Fruit fly (Drosophila melanogaster) whole organism, pupa: ENCODE measurements around the gene CG15772.

Source experiments
- CG13204 ChIP-seq: fragments of 200-800 bp; sonication (Bioruptor generic); optimal IDR thresholded peaks from 2 replicates; lab custom pipeline; 2018; ENCODE audit warnings: missing biosample characterization, mild to moderate bottlenecking, missing genetic modification characterization, moderate library complexity
- CG14655 ChIP-seq: fragments of 200-800 bp; sonication (Bioruptor generic); optimal IDR thresholded peaks from 3 replicates; lab custom pipeline; 2017; ENCODE audit warnings: mild to moderate bottlenecking, missing biosample characterization, missing genetic modification reagents, missing genetic modification characterization
- CG15710 ChIP-seq: fragments of 200-800 bp; sonication (Bioruptor generic); optimal IDR thresholded peaks from 2 replicates; lab custom pipeline; 2018; ENCODE audit warnings: missing biosample characterization, mild to moderate bottlenecking, missing genetic modification characterization, moderate library complexity
- CG34367 ChIP-seq: fragments of 200-800 bp; sonication (Bioruptor generic); optimal IDR thresholded peaks from 2 replicates; lab custom pipeline; 2018; ENCODE audit warnings: missing biosample characterization, mild to moderate bottlenecking, missing genetic modification characterization
- CG4496 ChIP-seq: fragments of 200-800 bp; sonication (Bioruptor generic); IDR thresholded peaks from 3 replicates; pipeline ENCODE4 v1.3.6; 2022; ENCODE audit warnings: missing biosample characterization, missing genetic modification characterization
- CG8301 ChIP-seq: fragments of 200-800 bp; sonication (Bioruptor generic); optimal IDR thresholded peaks from 2 replicates; lab custom pipeline; 2018; ENCODE audit warnings: missing biosample characterization, mild to moderate bottlenecking, missing genetic modification characterization
- CG9948 ChIP-seq: fragments of 200-800 bp; sonication (Bioruptor generic); optimal IDR thresholded peaks from 2 replicates; lab custom pipeline; 2018; ENCODE audit warnings: missing biosample characterization, mild to moderate bottlenecking, missing genetic modification characterization, moderate library complexity
- D1 ChIP-seq: fragments of 200-800 bp; sonication (Bioruptor generic); optimal IDR thresholded peaks from 2 replicates; lab custom pipeline; 2018; ENCODE audit warnings: missing biosample characterization, mild to moderate bottlenecking, missing genetic modification characterization, moderate library complexity
- EcR ChIP-seq: fragments of 200-800 bp; sonication (Bioruptor generic); optimal IDR thresholded peaks from 3 replicates; lab custom pipeline; 2019; ENCODE audit warnings: missing biosample characterization, missing genetic modification characterization, mild to moderate bottlenecking, moderate library complexity, missing genetic modification reagents
- gl ChIP-seq: fragments of 200-800 bp; sonication (Bioruptor generic); optimal IDR thresholded peaks from 2 replicates; lab custom pipeline; 2018; ENCODE audit warnings: missing biosample characterization, mild to moderate bottlenecking, missing genetic modification characterization
- rn ChIP-seq: fragments of 200-800 bp; sonication (Bioruptor generic); IDR thresholded peaks from 2 replicates; pipeline ENCODE4 v1.3.6; 2022; ENCODE audit warnings: missing biosample characterization, missing genetic modification characterization

dm6 chrX:5718476-5719012, 33.5 kb upstream of the CG15772 start:
- TF ChIP-seq rn: no peak
- TF ChIP-seq CG8301 (tag; lab: Kevin White, UChicago): no peak
- TF ChIP-seq CG15710: peak; percentile 19
- TF ChIP-seq CG4496: 0 out of 3 replicates have a peak, but pooled peaks have one; percentile 35
- no peak for TF ChIP-seq EcR (GFP tag; lab: Kevin White, UChicago)
- TF ChIP-seq D1: no peak
- TF ChIP-seq CG34367 (tag; lab: Kevin White, UChicago): no peak
- no peak for TF ChIP-seq CG9948 (tag; lab: Kevin White, UChicago)
- TF ChIP-seq gl (tag; lab: Kevin White, UChicago): no peak
- no peak for TF ChIP-seq CG13204 (GFP tag; lab: Kevin White, UChicago)
- TF ChIP-seq CG14655 (GFP tag; lab: Kevin White, UChicago): no peak
